Worm (Caenorhabditis elegans) whole organism, young adult: Measurements from ENCODE around the gene dmsr-7.

ENCODE experiments used
- F23B12.7 ChIP-seq: sonication (generic microtip); optimal IDR thresholded peaks from 2 replicates; lab custom pipeline; 2017; ENCODE audit warnings: missing genetic modification characterization, mild to moderate bottlenecking, missing compliant biosample characterization, antibody characterized with exemption, moderate library complexity; ENCODE audit not compliant: insufficient read depth
- F49E8.2 ChIP-seq: sonication (generic microtip); optimal IDR thresholded peaks from 3 replicates; lab custom pipeline; 2017; ENCODE audit warnings: missing genetic modification characterization, mild to moderate bottlenecking, missing compliant biosample characterization, antibody characterized with exemption, moderate library complexity; ENCODE audit not compliant: insufficient read depth
- F57A8.1 ChIP-seq: fragments of 200-800 bp; sonication (Bioruptor generic); optimal IDR thresholded peaks from 2 replicates; lab custom pipeline; 2018; ENCODE audit warnings: mild to moderate bottlenecking, missing genetic modification characterization, moderate library complexity, missing compliant biosample characterization
- K11D2.4 ChIP-seq: fragments of 200-800 bp; sonication (Bioruptor generic); IDR thresholded peaks from 2 replicates; pipeline ENCODE4 v1.3.6; 2022; ENCODE audit warnings: missing genetic modification reagents, missing genetic modification characterization, missing compliant biosample characterization
- Y56A3A.18 ChIP-seq: fragments of 200-800 bp; sonication (Bioruptor generic); IDR thresholded peaks from 2 replicates; pipeline ENCODE4 v1.3.6; 2022; ENCODE audit warnings: missing genetic modification reagents, missing genetic modification characterization, missing compliant biosample characterization
- Y67H2A.10 ChIP-seq: fragments of 200-800 bp; sonication (Bioruptor generic); conservative IDR thresholded peaks from 2 replicates; pipeline ENCODE4 v1.3.6; 2022; ENCODE audit warnings: missing genetic modification reagents, missing genetic modification characterization, missing compliant biosample characterization
- Y95B8A.8 ChIP-seq: fragments of 200-800 bp; sonication (Bioruptor generic); IDR thresholded peaks from 2 replicates; pipeline ENCODE4 v1.3.6; 2022; ENCODE audit warnings: missing genetic modification reagents, missing genetic modification characterization, missing compliant biosample characterization
- atf-7 ChIP-seq: sonication (generic microtip); optimal IDR thresholded peaks from 2 replicates; lab custom pipeline; 2017; ENCODE audit warnings: mild to moderate bottlenecking, missing genetic modification characterization, missing compliant biosample characterization
- attf-3 ChIP-seq: fragments of 200-800 bp; sonication (Bioruptor generic); conservative IDR thresholded peaks from 2 replicates; pipeline ENCODE4 v1.3.6; 2022; ENCODE audit warnings: missing genetic modification reagents, missing genetic modification characterization, missing compliant biosample characterization
- attf-5 ChIP-seq: fragments of 200-800 bp; sonication (Bioruptor generic); optimal IDR thresholded peaks from 2 replicates; lab custom pipeline; 2018; ENCODE audit warnings: mild to moderate bottlenecking, missing genetic modification characterization, missing compliant biosample characterization
- bed-1 ChIP-seq: fragments of 200-800 bp; sonication (Bioruptor generic); IDR thresholded peaks from 2 replicates; pipeline ENCODE4 v1.3.6; 2022; ENCODE audit warnings: missing genetic modification reagents, missing genetic modification characterization, missing compliant biosample characterization
- ceh-91 ChIP-seq: fragments of 200-800 bp; sonication (Bioruptor generic); IDR thresholded peaks from 2 replicates; pipeline ENCODE4 v1.3.6; 2022; ENCODE audit warnings: missing genetic modification reagents, missing genetic modification characterization, missing compliant biosample characterization
- chd-7 ChIP-seq: sonication (generic microtip); optimal IDR thresholded peaks from 2 replicates; lab custom pipeline; 2016; ENCODE audit warnings: mild to moderate bottlenecking, missing genetic modification characterization, moderate library complexity, missing compliant biosample characterization
- die-1 ChIP-seq: sonication (generic microtip); optimal IDR thresholded peaks from 2 replicates; lab custom pipeline; 2016; ENCODE audit warnings: missing genotype, mild to moderate bottlenecking, missing genetic modification characterization, missing compliant biosample characterization
- egl-44 ChIP-seq: fragments of 200-800 bp; sonication (Bioruptor generic); IDR thresholded peaks from 2 replicates; pipeline ENCODE4 v1.3.6; 2022; ENCODE audit warnings: missing genetic modification reagents, missing genetic modification characterization, missing compliant biosample characterization
- ekl-4 ChIP-seq: fragments of 200-800 bp; sonication (Bioruptor generic); IDR thresholded peaks from 2 replicates; pipeline ENCODE4 v1.3.6; 2022; ENCODE audit warnings: missing genetic modification reagents, missing genetic modification characterization, missing compliant biosample characterization
- fkh-3 ChIP-seq: sonication (generic microtip); optimal IDR thresholded peaks from 2 replicates; lab custom pipeline; 2016; ENCODE audit warnings: mild to moderate bottlenecking, missing genetic modification characterization, missing compliant biosample characterization
- gei-17 ChIP-seq: fragments of 200-800 bp; sonication (Bioruptor generic); optimal IDR thresholded peaks from 2 replicates; lab custom pipeline; 2018; ENCODE audit warnings: mild to moderate bottlenecking, missing genetic modification characterization, missing compliant biosample characterization
- him-1 ChIP-seq: sonication (generic microtip); optimal IDR thresholded peaks from 2 replicates; lab custom pipeline; 2016; ENCODE audit warnings: missing genotype, missing genetic modification reagents, missing genetic modification characterization, missing compliant biosample characterization
- hlh-12 ChIP-seq: sonication (generic microtip); optimal IDR thresholded peaks from 2 replicates; lab custom pipeline; 2016; ENCODE audit warnings: missing genetic modification characterization, missing compliant biosample characterization
- hmg-1.2 ChIP-seq: fragments of 200-800 bp; sonication (Bioruptor generic); IDR thresholded peaks from 2 replicates; pipeline ENCODE4 v1.3.6; 2022; ENCODE audit warnings: missing genetic modification reagents, missing genetic modification characterization, missing compliant biosample characterization
- lin-40 ChIP-seq: sonication (generic microtip); optimal IDR thresholded peaks from 2 replicates; lab custom pipeline; 2016; ENCODE audit warnings: missing genetic modification characterization, mild to moderate bottlenecking, missing compliant biosample characterization, missing genotype, missing genetic modification reagents
- lin-54 ChIP-seq: fragments of 200-800 bp; sonication (Bioruptor generic); optimal IDR thresholded peaks from 2 replicates; lab custom pipeline; 2018; ENCODE audit warnings: mild to moderate bottlenecking, missing genetic modification characterization, missing compliant biosample characterization
- madf-10 ChIP-seq: sonication (generic microtip); optimal IDR thresholded peaks from 2 replicates; lab custom pipeline; 2016; ENCODE audit warnings: mild to moderate bottlenecking, missing genetic modification characterization, missing compliant biosample characterization
- mxl-1 ChIP-seq: sonication (generic microtip); optimal IDR thresholded peaks from 2 replicates; lab custom pipeline; 2016; ENCODE audit warnings: missing genetic modification characterization, missing compliant biosample characterization
- nfyb-1 ChIP-seq: fragments of 200-800 bp; sonication (Bioruptor generic); IDR thresholded peaks from 2 replicates; pipeline ENCODE4 v1.3.6; 2022; ENCODE audit warnings: missing genetic modification reagents, missing genetic modification characterization, missing compliant biosample characterization
- pha-4 ChIP-seq: fragments of 150-350 bp; sonication (generic microtip); optimal IDR thresholded peaks from 2 replicates; lab custom pipeline; 2014; ENCODE audit warnings: missing biosample characterization, missing genetic modification reagents, missing genetic modification characterization
- rcor-1 ChIP-seq: fragments of 200-800 bp; sonication (Bioruptor generic); IDR thresholded peaks from 2 replicates; pipeline ENCODE4 v1.3.6; 2022; ENCODE audit warnings: missing genetic modification reagents, missing genetic modification characterization, missing compliant biosample characterization
- sdz-38 ChIP-seq: sonication (generic microtip); optimal IDR thresholded peaks from 2 replicates; lab custom pipeline; 2016; ENCODE audit warnings: missing genotype, missing genetic modification characterization, missing compliant biosample characterization
- snpc-1.3 ChIP-seq: sonication (generic microtip); optimal IDR thresholded peaks from 2 replicates; lab custom pipeline; 2017; ENCODE audit warnings: missing genetic modification characterization, mild to moderate bottlenecking, missing compliant biosample characterization, antibody characterized with exemption, moderate library complexity, missing genotype, missing genetic modification reagents; ENCODE audit not compliant: insufficient read depth
- snpc-3.4 ChIP-seq: sonication (generic microtip); optimal IDR thresholded peaks from 2 replicates; lab custom pipeline; 2017; ENCODE audit warnings: missing genetic modification characterization, mild to moderate bottlenecking, missing compliant biosample characterization, antibody characterized with exemption, moderate library complexity, missing genotype, missing genetic modification reagents
- unc-130 ChIP-seq: sonication (generic microtip); optimal IDR thresholded peaks from 2 replicates; lab custom pipeline; 2016; ENCODE audit warnings: missing genetic modification reagents, missing genetic modification characterization, missing compliant biosample characterization
- unc-62 ChIP-seq: fragments of 150-350 bp; optimal IDR thresholded peaks from 2 replicates; lab custom pipeline; 2014; ENCODE audit warnings: missing biosample characterization, missing genetic modification reagents, missing genetic modification characterization
- zim-3 ChIP-seq: sonication (generic microtip); optimal IDR thresholded peaks from 2 replicates; lab custom pipeline; 2017; ENCODE audit warnings: mild to moderate bottlenecking, missing genetic modification characterization, moderate library complexity, missing compliant biosample characterization
- ztf-28 ChIP-seq: fragments of 200-800 bp; sonication (Bioruptor generic); IDR thresholded peaks from 2 replicates; pipeline ENCODE4 v1.3.6; 2022; ENCODE audit warnings: missing genetic modification reagents, missing genetic modification characterization, missing compliant biosample characterization

The dmsr-7 gene

ce11 chrV:5405053-5405452, at the start of gene dmsr-7:
TSS of gene dmsr-7 (plus strand) at chrV:5405353.
- no peak for TF ChIP-seq F23B12.7 (tag; lab: Kevin White, UChicago)
- no peak for TF ChIP-seq attf-3 (GFP tag; lab: Robert Waterston, UW)
- no peak for TF ChIP-seq pha-4 (tag; lab: Kevin White, UChicago)
- TF ChIP-seq Y95B8A.8 (GFP tag; lab: Robert Waterston, UW) = no peak
- TF ChIP-seq sdz-38 (tag; lab: Kevin White, UChicago) = no peak
- no peak for TF ChIP-seq atf-7 (tag; lab: Kevin White, UChicago)
- TF ChIP-seq lin-54 (GFP tag; lab: Kevin White, UChicago) = no peak
- TF ChIP-seq hmg-1.2 = no peak
- no peak for TF ChIP-seq ztf-28 (GFP tag; lab: Robert Waterston, UW)
- TF ChIP-seq ceh-91 (GFP tag; lab: Robert Waterston, UW) = no peak
- TF ChIP-seq chd-7 (tag; lab: Kevin White, UChicago) = no peak
- TF ChIP-seq unc-62 = no peak
- no peak for TF ChIP-seq madf-10 (tag; lab: Kevin White, UChicago)
- no peak for TF ChIP-seq Y56A3A.18 (GFP tag; lab: Robert Waterston, UW)
- TF ChIP-seq bed-1 (GFP tag; lab: Robert Waterston, UW) = no peak

- no peak for TF ChIP-seq Y95B8A.8 (GFP tag; lab: Robert Waterston, UW)
- TF ChIP-seq lin-40 = no peak
These were observed 46.4 kb upstream of the dmsr-7 start, which contains the start of gene nhr-216 for ce11 chrV:5358772-5359171. TSS of gene nhr-216 (minus strand) at chrV:5358872.

ce11 chrV:5362220-5362619, 42.9 kb upstream of the dmsr-7 start:
- TF ChIP-seq F23B12.7 (tag; lab: Kevin White, UChicago) = no peak
- TF ChIP-seq ekl-4 = no peak
- no peak for TF ChIP-seq snpc-1.3 (tag; lab: Kevin White, UChicago)
- TF ChIP-seq hlh-12 (tag; lab: Kevin White, UChicago) = no peak
- no peak for TF ChIP-seq Y67H2A.10 (GFP tag; lab: Robert Waterston, UW)
- no peak for TF ChIP-seq attf-5 (GFP tag; lab: Kevin White, UChicago)
- no peak for TF ChIP-seq him-1 (tag; lab: Kevin White, UChicago)
- TF ChIP-seq die-1 (tag; lab: Kevin White, UChicago) = no peak
- TF ChIP-seq K11D2.4 (GFP tag; lab: Robert Waterston, UW) = no peak
- no peak for TF ChIP-seq zim-3 (tag; lab: Kevin White, UChicago)
- TF ChIP-seq nfyb-1 (GFP tag; lab: Robert Waterston, UW) = no peak
- TF ChIP-seq F57A8.1 (GFP tag; lab: Kevin White, UChicago) = no peak

ce11 chrV:5364863-5365262, 40.3 kb upstream of the dmsr-7 start, which contains the start of gene T09D3.8:
TSS of gene T09D3.8 (plus strand) at chrV:5365163.
- no peak for TF ChIP-seq Y56A3A.18 (GFP tag; lab: Robert Waterston, UW)
- no peak for TF ChIP-seq egl-44
- no peak for TF ChIP-seq F49E8.2
- TF ChIP-seq atf-7 (tag; lab: Kevin White, UChicago) = no peak
- TF ChIP-seq gei-17 (GFP tag; lab: Kevin White, UChicago) = no peak
- no peak for TF ChIP-seq rcor-1
- no peak for TF ChIP-seq K11D2.4 (GFP tag; lab: Robert Waterston, UW)
- TF ChIP-seq unc-130 (GFP tag; lab: Kevin White, UChicago) = no peak
- no peak for TF ChIP-seq fkh-3
- no peak for TF ChIP-seq mxl-1
- no peak for TF ChIP-seq snpc-3.4 (tag; lab: Kevin White, UChicago)
